Worm (Caenorhabditis elegans): Measurements from ENCODE around the gene unc-26.

DNA sequence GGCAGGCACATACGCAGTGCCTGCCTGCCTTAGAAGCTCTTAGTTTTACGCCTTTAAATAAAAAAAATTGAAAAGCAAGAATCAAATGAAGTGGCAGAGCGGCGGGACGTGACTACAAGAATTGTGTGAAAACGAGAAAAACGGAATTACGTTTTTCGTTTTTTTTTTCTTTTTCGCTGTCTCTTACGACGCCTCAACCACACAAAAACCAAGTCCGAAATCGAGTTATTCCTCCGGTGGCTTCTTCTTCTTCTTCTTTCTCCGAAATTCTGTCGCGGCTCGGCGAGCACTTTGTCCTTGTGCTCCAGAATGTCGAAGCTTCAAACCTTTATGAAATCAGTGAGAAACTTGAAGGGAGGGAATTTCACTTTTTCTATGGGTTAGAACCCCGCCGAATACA, 51.7 kb downstream of the unc-26 start:
- TF ChIP-seq nhr-25 (tag; optimal IDR thresholded peaks at IDR 0.05) (no peak), nhr-28 (tag; optimal IDR thresholded peaks at IDR 0.05) (no peak)

All from whole organism, L3 larva.